Worm (Caenorhabditis elegans) whole organism, L2 larva: ENCODE data around the gene mdt-11.

Source experiments
- ZK546.5 ChIP-seq: sonication (generic microtip); optimal IDR thresholded peaks from 2 replicates; lab custom pipeline; 2017; ENCODE audit warnings: missing biosample characterization, missing genetic modification characterization
- aly-2 ChIP-seq: fragments of 150-350 bp; optimal IDR thresholded peaks from 2 replicates; lab custom pipeline; 2014; ENCODE audit warnings: missing biosample characterization, missing genetic modification characterization
- ama-1 ChIP-seq: fragments of 150-350 bp; optimal IDR thresholded peaks from 2 replicates; lab custom pipeline; 2018; ENCODE audit warnings: inconsistent platforms
- ceh-82 ChIP-seq: fragments of 150-350 bp; optimal IDR thresholded peaks from 2 replicates; lab custom pipeline; 2014; ENCODE audit warnings: missing biosample characterization, missing genetic modification characterization
- nhr-11 ChIP-seq: fragments of 150-350 bp; optimal IDR thresholded peaks from 2 replicates; lab custom pipeline; 2014; ENCODE audit warnings: missing biosample characterization, missing genetic modification characterization
- nhr-25 ChIP-seq: fragments of 150-350 bp; sonication (generic microtip); optimal IDR thresholded peaks from 3 replicates; lab custom pipeline; 2014; ENCODE audit warnings: missing biosample characterization, missing genetic modification characterization
- skn-1 ChIP-seq: sonication (generic microtip); optimal IDR thresholded peaks from 2 replicates; lab custom pipeline; 2017; ENCODE audit warnings: missing biosample characterization, missing genetic modification characterization

- peak; percentile 66 for TF ChIP-seq nhr-25 (tag; lab: Kevin White, UChicago)
- TF ChIP-seq ZK546.5 (tag; lab: Kevin White, UChicago) = no peak
- TF ChIP-seq ceh-82 (tag; lab: Kevin White, UChicago) = no peak
- no peak for TF ChIP-seq aly-2
- no peak for TF ChIP-seq skn-1
- TF ChIP-seq ama-1 = no peak
- no peak for TF ChIP-seq nhr-11 (tag; lab: Kevin White, UChicago)
Measured at ce11 chrIII:4998111-4998859, 22.7 kb upstream of the mdt-11 start, which contains the start of gene tmem-131.
